Fruit fly (Drosophila melanogaster): ENCODE results near the gene stg1.

DNA sequence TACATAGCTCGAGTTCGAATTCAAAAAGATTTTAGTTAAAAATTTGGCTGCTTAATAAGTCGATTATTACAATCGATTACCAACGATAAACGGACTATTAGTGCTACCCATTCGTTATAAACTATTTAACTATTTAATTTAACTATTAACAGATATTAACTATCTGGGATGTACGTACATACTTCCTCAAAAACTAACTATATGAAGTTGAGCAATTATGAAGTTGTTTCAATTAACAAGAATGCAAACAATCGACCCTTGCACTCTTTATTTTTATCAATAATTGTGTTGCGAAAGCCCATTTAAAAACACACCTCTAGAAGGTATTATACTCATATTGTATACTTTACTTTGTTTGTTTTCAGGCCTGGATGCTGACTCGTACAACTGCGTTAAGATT lies 12.6 kb downstream of the stg1 start, which contains the start of gene CG1503:
- TF ChIP-seq Gug (GFP tag; IDR thresholded peaks at IDR 0.05) = no peak
- TF ChIP-seq Sox102F (GFP tag; optimal IDR thresholded peaks at IDR 0.05) = no peak

All from whole organism, prepupa.